Worm (Caenorhabditis elegans) whole organism, L4 larva: ENCODE results near the gene Y49F6B.2.
"Not testable (repeated sequence)": the region's sequence is repeated elsewhere in the genome, so short reads cannot be mapped to it uniquely, and the experiment has no call there.

Experiments used
- F10B5.3 ChIP-seq: sonication (generic microtip); optimal IDR thresholded peaks from 2 replicates; lab custom pipeline; 2016; ENCODE audit warnings: mild to moderate bottlenecking, missing genetic modification characterization, missing compliant biosample characterization
- F49E8.2 ChIP-seq: sonication (generic microtip); optimal IDR thresholded peaks from 2 replicates; lab custom pipeline; 2016; ENCODE audit warnings: missing compliant biosample characterization, mild to moderate bottlenecking, missing genetic modification characterization, borderline replicate concordance
- T26A8.4 ChIP-seq: fragments of 200-800 bp; sonication (Bioruptor generic); IDR thresholded peaks from 2 replicates; pipeline ENCODE4 v1.3.6; 2022; ENCODE audit warnings: missing genetic modification characterization, missing compliant biosample characterization
- Y75B8A.6 ChIP-seq: fragments of 200-800 bp; sonication (Bioruptor generic); IDR thresholded peaks from 2 replicates; pipeline ENCODE4 v1.3.6; 2022; ENCODE audit warnings: missing genetic modification reagents, missing genetic modification characterization, missing compliant biosample characterization
- ceh-28 ChIP-seq: fragments of 150-350 bp; optimal IDR thresholded peaks from 2 replicates; lab custom pipeline; 2014; ENCODE audit warnings: missing biosample characterization, missing genetic modification reagents, missing genetic modification characterization
- ceh-44 ChIP-seq: fragments of 200-800 bp; sonication (Bioruptor generic); IDR thresholded peaks from 2 replicates; pipeline ENCODE4 v1.3.6; 2022; ENCODE audit warnings: missing genetic modification reagents, missing genetic modification characterization, missing compliant biosample characterization
- ceh-82 ChIP-seq: sonication (generic microtip); optimal IDR thresholded peaks from 2 replicates; lab custom pipeline; 2017; ENCODE audit warnings: missing biosample characterization, missing genetic modification characterization
- cey-2 ChIP-seq: sonication (generic microtip); optimal IDR thresholded peaks from 3 replicates; lab custom pipeline; 2017; ENCODE audit warnings: missing genetic modification characterization, mild to moderate bottlenecking, missing compliant biosample characterization, antibody characterized with exemption, borderline replicate concordance; ENCODE audit not compliant: insufficient read depth
- daf-19 ChIP-seq: fragments of 200-800 bp; sonication (Bioruptor generic); conservative IDR thresholded peaks from 2 replicates; pipeline ENCODE4 v1.3.6; 2022; ENCODE audit warnings: missing genetic modification characterization, missing compliant biosample characterization
- daf-8 ChIP-seq: fragments of 200-800 bp; sonication (Bioruptor generic); IDR thresholded peaks from 2 replicates; pipeline ENCODE4 v1.3.6; 2022; ENCODE audit warnings: missing genetic modification characterization, missing compliant biosample characterization
- dmd-9 ChIP-seq: fragments of 200-800 bp; sonication (Bioruptor generic); IDR thresholded peaks from 2 replicates; pipeline ENCODE4 v1.3.6; 2022; ENCODE audit warnings: missing genetic modification reagents, missing genetic modification characterization, missing compliant biosample characterization
- dpl-1 ChIP-seq: fragments of 150-350 bp; optimal IDR thresholded peaks from 2 replicates; lab custom pipeline; 2014; ENCODE audit warnings: missing biosample characterization, missing genetic modification reagents, missing genetic modification characterization
- duxl-1 ChIP-seq: sonication (generic microtip); optimal IDR thresholded peaks from 2 replicates; lab custom pipeline; 2016; ENCODE audit warnings: mild to moderate bottlenecking, missing genetic modification characterization, moderate library complexity, missing compliant biosample characterization; ENCODE audit not compliant: poor library complexity
- egl-43 ChIP-seq: fragments of 200-800 bp; sonication (Bioruptor generic); IDR thresholded peaks from 2 replicates; pipeline ENCODE4 v1.3.6; 2022; ENCODE audit warnings: missing genetic modification reagents, missing genetic modification characterization, missing compliant biosample characterization
- fos-1 ChIP-seq: fragments of 150-350 bp; optimal IDR thresholded peaks from 2 replicates; lab custom pipeline; 2014; ENCODE audit warnings: missing biosample characterization, missing genetic modification characterization
- hif-1 ChIP-seq, 2 experiments: sonication (generic microtip); optimal IDR thresholded peaks; 2 replicates each; lab custom pipeline; 2016 to 2017; ENCODE audit warnings: missing compliant biosample characterization in 2 of 2, missing genetic modification characterization in 2 of 2, missing genetic modification reagents in 2 of 2, missing genotype in 2 of 2, mild to moderate bottlenecking in 1 of 2
- hlh-11 ChIP-seq: fragments of 200-800 bp; sonication (Bioruptor generic); optimal IDR thresholded peaks from 2 replicates; lab custom pipeline; 2018; ENCODE audit warnings: mild to moderate bottlenecking, missing genetic modification characterization, missing compliant biosample characterization
- hmg-1.1 ChIP-seq: fragments of 200-800 bp; sonication (Bioruptor generic); IDR thresholded peaks from 2 replicates; pipeline ENCODE4 v1.3.6; 2022; ENCODE audit warnings: missing genetic modification reagents, missing genetic modification characterization, missing compliant biosample characterization
- lin-38 ChIP-seq: fragments of 200-800 bp; sonication (Bioruptor generic); IDR thresholded peaks from 2 replicates; pipeline ENCODE4 v1.3.6; 2022; ENCODE audit warnings: missing genetic modification reagents, missing genetic modification characterization, missing compliant biosample characterization
- lir-3 ChIP-seq: sonication (generic microtip); optimal IDR thresholded peaks from 2 replicates; lab custom pipeline; 2016; ENCODE audit warnings: mild to moderate bottlenecking, missing genetic modification characterization, missing compliant biosample characterization
- madf-5 ChIP-seq, 2 experiments: fragments of 200-800 bp; sonication (Bioruptor generic); IDR thresholded peaks; 2 replicates each; pipeline ENCODE4 v1.3.6; 2022; ENCODE audit warnings: missing compliant biosample characterization in 2 of 2, missing genetic modification characterization in 2 of 2
- madf-9 ChIP-seq: fragments of 200-800 bp; sonication (Bioruptor generic); conservative IDR thresholded peaks from 2 replicates; pipeline ENCODE4 v1.3.6; 2022; ENCODE audit warnings: missing genetic modification reagents, missing genetic modification characterization, missing compliant biosample characterization
- mes-2 ChIP-seq: sonication (generic microtip); optimal IDR thresholded peaks from 2 replicates; lab custom pipeline; 2016; ENCODE audit warnings: missing genotype, mild to moderate bottlenecking, missing genetic modification characterization, missing compliant biosample characterization; ENCODE audit not compliant: poor library complexity, severe bottlenecking
- nhr-10 ChIP-seq: fragments of 150-350 bp; optimal IDR thresholded peaks from 2 replicates; lab custom pipeline; 2014; ENCODE audit warnings: missing biosample characterization, missing genetic modification characterization
- nhr-111 ChIP-seq: fragments of 200-800 bp; sonication (Bioruptor generic); optimal IDR thresholded peaks from 2 replicates; lab custom pipeline; 2018; ENCODE audit warnings: mild to moderate bottlenecking, missing genetic modification characterization, missing compliant biosample characterization
- nhr-28 ChIP-seq: fragments of 150-350 bp; optimal IDR thresholded peaks from 2 replicates; lab custom pipeline; 2014; ENCODE audit warnings: missing biosample characterization, missing genetic modification characterization
- nhr-41 ChIP-seq: fragments of 200-800 bp; sonication (Bioruptor generic); IDR thresholded peaks from 2 replicates; pipeline ENCODE4 v1.3.6; 2022; ENCODE audit warnings: missing genetic modification reagents, missing genetic modification characterization, missing compliant biosample characterization
- nhr-42 ChIP-seq: fragments of 200-800 bp; sonication (Bioruptor generic); IDR thresholded peaks from 2 replicates; pipeline ENCODE4 v1.3.6; 2022; ENCODE audit warnings: missing genetic modification characterization, missing compliant biosample characterization
- pha-4 ChIP-seq, 2 experiments: fragments of 150-350 bp in 1 of 2; fragments of 200-800 bp in 1 of 2; sonication (Bioruptor generic) in 1 of 2; IDR thresholded peaks in 1 of 2; optimal IDR thresholded peaks in 1 of 2; 2 replicates each; pipeline versions ENCODE4 v1.3.6 to Lab custom; 2014 to 2022; ENCODE audit warnings: missing genetic modification characterization in 2 of 2, missing genetic modification reagents in 2 of 2, missing biosample characterization in 1 of 2, missing compliant biosample characterization in 1 of 2
- rbr-2 ChIP-seq: sonication (generic microtip); optimal IDR thresholded peaks from 2 replicates; lab custom pipeline; 2016; ENCODE audit warnings: missing genotype, missing genetic modification characterization, missing compliant biosample characterization
- sdz-12 ChIP-seq: fragments of 200-800 bp; sonication (Bioruptor generic); optimal IDR thresholded peaks from 2 replicates; lab custom pipeline; 2018; ENCODE audit warnings: mild to moderate bottlenecking, missing genetic modification characterization, missing compliant biosample characterization
- skn-1 ChIP-seq: fragments of 150-350 bp; optimal IDR thresholded peaks from 2 replicates; lab custom pipeline; 2014; ENCODE audit warnings: missing biosample characterization, missing genetic modification characterization
- spr-3 ChIP-seq: fragments of 200-800 bp; sonication (Bioruptor generic); optimal IDR thresholded peaks from 2 replicates; lab custom pipeline; 2018; ENCODE audit warnings: mild to moderate bottlenecking, missing genetic modification characterization, missing compliant biosample characterization
- unc-39 ChIP-seq: sonication (generic microtip); optimal IDR thresholded peaks from 2 replicates; lab custom pipeline; 2017; ENCODE audit warnings: missing biosample characterization, missing genetic modification characterization
- unc-62 ChIP-seq, 3 experiments: fragments of 150-350 bp in 1 of 3; sonication (generic microtip); optimal IDR thresholded peaks in 2 of 3; peaks in 1 of 3; 1 replicate in 1 of 3; 2 replicates in 2 of 3; lab custom pipeline; 2014 to 2017; ENCODE audit warnings: missing biosample characterization in 3 of 3, missing genetic modification characterization in 3 of 3, missing genetic modification reagents in 3 of 3, missing genotype in 1 of 3
- zag-1 ChIP-seq: fragments of 150-350 bp; optimal IDR thresholded peaks from 2 replicates; lab custom pipeline; 2014; ENCODE audit warnings: missing biosample characterization, missing genetic modification characterization
- zfp-2 ChIP-seq: sonication (generic microtip); optimal IDR thresholded peaks from 2 replicates; lab custom pipeline; 2016; ENCODE audit warnings: mild to moderate bottlenecking, missing genetic modification characterization, missing compliant biosample characterization
- zfp-3 ChIP-seq: fragments of 200-800 bp; sonication (Bioruptor generic); conservative IDR thresholded peaks from 2 replicates; pipeline ENCODE4 v1.3.6; 2022; ENCODE audit warnings: missing genetic modification reagents, missing genetic modification characterization, missing compliant biosample characterization
- zip-11 ChIP-seq: fragments of 200-800 bp; sonication (Bioruptor generic); IDR thresholded peaks from 2 replicates; pipeline ENCODE4 v1.3.6; 2022; ENCODE audit warnings: missing genetic modification characterization, missing compliant biosample characterization
- zip-2 ChIP-seq: fragments of 150-350 bp; optimal IDR thresholded peaks from 2 replicates; lab custom pipeline; 2014; ENCODE audit warnings: missing biosample characterization, missing genetic modification characterization

The Y49F6B.2 gene

ce11 chrII:3482231-3482630 is 20.5 kb upstream of the Y49F6B.2 start, which contains the start of gene smu-2 (continued):
- TF ChIP-seq skn-1 (tag; lab: Kevin White, UChicago) (no peak), unc-39 (no peak), lir-3 (tag; lab: Kevin White, UChicago) (no peak), hif-1 (tag; optimal IDR thresholded peaks at IDR 0.05; lab: Kevin White, UChicago) (peak in 1 of 2 experiments; percentile 81), ceh-44 (GFP tag; lab: Robert Waterston, UW) (no peak), hmg-1.1 (GFP tag; lab: Robert Waterston, UW) (no peak), F49E8.2 (no peak), unc-62 (GFP tag; optimal IDR thresholded peaks at IDR 0.05 in 1 of 2; lab: Kevin White, UChicago) (no peak), unc-62 (tag; optimal IDR thresholded peaks at IDR 0.05; lab: Kevin White, UChicago) (no peak), dmd-9 (GFP tag; lab: Robert Waterston, UW) (peak; percentile 54; the same call in 1 of the 2 replicates), sdz-12 (GFP tag; lab: Kevin White, UChicago) (no peak), daf-8 (GFP tag; lab: Robert Waterston, UW) (no peak), fos-1 (tag; lab: Kevin White, UChicago) (no peak), nhr-10 (tag; lab: Kevin White, UChicago) (no peak), hlh-11 (tag; lab: Kevin White, UChicago) (no peak), ceh-28 (no peak), T26A8.4 (GFP tag; lab: Robert Waterston, UW) (no peak), dpl-1 (peak; percentile 62), pha-4 (GFP tag; IDR thresholded peaks at IDR 0.05; lab: Robert Waterston, UW) (no peak), pha-4 (tag; optimal IDR thresholded peaks at IDR 0.05; lab: Kevin White, UChicago) (no peak), spr-3 (no peak), zip-2 (tag; lab: Kevin White, UChicago) (no peak), daf-19 (no peak), lin-38 (GFP tag; lab: Robert Waterston, UW) (peak; percentile 97), ceh-82 (tag; lab: Kevin White, UChicago) (no peak), duxl-1 (tag; lab: Kevin White, UChicago) (no peak), zag-1 (tag; lab: Kevin White, UChicago) (no peak), madf-5 (GFP tag; IDR thresholded peaks at IDR 0.05; lab: Robert Waterston, UW) (no peak; a peak in 1 of 4 replicates), nhr-28 (tag; lab: Kevin White, UChicago) (peak; percentile 71), nhr-42 (GFP tag; lab: Robert Waterston, UW) (no peak), F10B5.3 (tag; lab: Kevin White, UChicago) (no peak), mes-2 (tag; lab: Kevin White, UChicago) (peak; percentile 97), rbr-2 (tag; lab: Kevin White, UChicago) (peak; percentile 43), nhr-41 (GFP tag; lab: Robert Waterston, UW) (no peak), cey-2 (tag; lab: Kevin White, UChicago) (no peak), madf-9 (GFP tag; lab: Robert Waterston, UW) (peak; percentile 64), nhr-111 (GFP tag; lab: Kevin White, UChicago) (no peak), zip-11 (GFP tag; lab: Robert Waterston, UW) (no peak), zfp-2 (tag; lab: Kevin White, UChicago) (no peak), Y75B8A.6 (GFP tag; lab: Robert Waterston, UW) (no peak)

DNA sequence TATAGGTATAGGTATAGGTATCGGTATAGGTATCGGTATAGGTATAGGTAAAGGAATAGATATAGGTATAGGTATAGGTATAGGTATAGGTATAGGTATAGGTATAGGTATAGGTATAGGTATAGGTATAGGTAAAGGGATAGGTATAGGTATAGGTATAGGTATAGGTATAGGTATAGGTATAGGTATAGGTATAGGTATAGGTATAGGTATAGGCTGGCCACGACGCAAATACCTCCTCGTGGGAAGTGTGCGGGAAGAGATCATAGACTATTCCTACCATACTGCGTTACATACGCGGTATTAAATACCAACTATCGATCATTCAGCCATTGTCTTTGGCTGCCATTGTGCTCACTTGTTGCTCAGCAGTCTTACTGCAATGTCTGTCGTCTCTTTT is 12.0 kb upstream of the Y49F6B.2 start, which contains the start of gene fbxb-112:
Gene fbxb-112 (plus strand): TSS at position 301 of the 400 bp plus-strand sequence.
- TF ChIP-seq zfp-3; lin-38 (GFP tag; lab: Robert Waterston, UW); egl-43 (GFP tag; lab: Robert Waterston, UW): not testable (repeated sequence)
